Worm (Caenorhabditis elegans) whole organism, L2 larva: ENCODE measurements around the gene C49F5.7.

ENCODE experiments used
- C34F6.9 ChIP-seq: fragments of 150-350 bp; optimal IDR thresholded peaks from 2 replicates; lab custom pipeline; 2014; ENCODE audit warnings: missing biosample characterization, missing genetic modification characterization
- F13H6.1 ChIP-seq: sonication (generic microtip); optimal IDR thresholded peaks from 2 replicates; lab custom pipeline; 2016; ENCODE audit warnings: missing genetic modification characterization, missing compliant biosample characterization
- R02D3.7 ChIP-seq: fragments of 150-350 bp; optimal IDR thresholded peaks from 2 replicates; lab custom pipeline; 2014; ENCODE audit warnings: missing biosample characterization, missing genetic modification characterization
- Y55F3AM.14 ChIP-seq: fragments of 200-800 bp; sonication (Bioruptor generic); optimal IDR thresholded peaks from 2 replicates; lab custom pipeline; 2018; ENCODE audit warnings: mild to moderate bottlenecking, missing genetic modification characterization, missing compliant biosample characterization
- ZK546.5 ChIP-seq: sonication (generic microtip); optimal IDR thresholded peaks from 2 replicates; lab custom pipeline; 2017; ENCODE audit warnings: missing biosample characterization, missing genetic modification characterization
- aly-2 ChIP-seq: fragments of 150-350 bp; optimal IDR thresholded peaks from 2 replicates; lab custom pipeline; 2014; ENCODE audit warnings: missing biosample characterization, missing genetic modification characterization
- ama-1 ChIP-seq: fragments of 150-350 bp; optimal IDR thresholded peaks from 2 replicates; lab custom pipeline; 2018; ENCODE audit warnings: inconsistent platforms
- blmp-1 ChIP-seq: sonication (generic microtip); optimal IDR thresholded peaks from 2 replicates; lab custom pipeline; 2017; ENCODE audit warnings: missing genetic modification characterization, mild to moderate bottlenecking, missing compliant biosample characterization, antibody characterized with exemption, moderate library complexity; ENCODE audit not compliant: insufficient read depth
- ceh-16 ChIP-seq: fragments of 150-350 bp; optimal IDR thresholded peaks from 2 replicates; lab custom pipeline; 2014; ENCODE audit warnings: missing biosample characterization, missing genetic modification characterization
- crh-2 ChIP-seq: sonication (generic microtip); optimal IDR thresholded peaks from 2 replicates; lab custom pipeline; 2017; ENCODE audit warnings: missing biosample characterization, missing genetic modification characterization
- dmd-4 ChIP-seq: sonication (generic microtip); optimal IDR thresholded peaks from 2 replicates; lab custom pipeline; 2017; ENCODE audit warnings: missing biosample characterization, missing genetic modification characterization
- elt-1 ChIP-seq: fragments of 150-350 bp; optimal IDR thresholded peaks from 2 replicates; lab custom pipeline; 2014; ENCODE audit warnings: missing biosample characterization, missing genetic modification characterization
- elt-3 ChIP-seq: sonication (generic microtip); optimal IDR thresholded peaks from 2 replicates; lab custom pipeline; 2017; ENCODE audit warnings: missing biosample characterization, missing genetic modification characterization
- fos-1 ChIP-seq: fragments of 150-350 bp; optimal IDR thresholded peaks from 2 replicates; lab custom pipeline; 2014; ENCODE audit warnings: missing biosample characterization, missing genetic modification characterization
- gmeb-1 ChIP-seq: fragments of 150-350 bp; optimal IDR thresholded peaks from 2 replicates; lab custom pipeline; 2014; ENCODE audit warnings: missing biosample characterization, missing genetic modification characterization
- lin-13 ChIP-seq: fragments of 150-350 bp; optimal IDR thresholded peaks from 2 replicates; lab custom pipeline; 2014; ENCODE audit warnings: missing biosample characterization, missing genetic modification reagents, missing genetic modification characterization
- lin-39 ChIP-seq: fragments of 150-350 bp; optimal IDR thresholded peaks from 2 replicates; lab custom pipeline; 2014; ENCODE audit warnings: missing biosample characterization, missing genetic modification reagents, missing genetic modification characterization
- lsy-2 ChIP-seq, 2 experiments: fragments of 150-350 bp in 1 of 2; sonication (generic microtip) in 1 of 2; optimal IDR thresholded peaks; 2 replicates each; lab custom pipeline; 2014 to 2017; ENCODE audit warnings: missing biosample characterization in 2 of 2, missing genetic modification characterization in 2 of 2
- mab-5 ChIP-seq: fragments of 150-350 bp; optimal IDR thresholded peaks from 2 replicates; lab custom pipeline; 2014; ENCODE audit warnings: missing biosample characterization, missing genetic modification characterization
- mbf-1 ChIP-seq: sonication (generic microtip); optimal IDR thresholded peaks from 2 replicates; lab custom pipeline; 2017; ENCODE audit warnings: missing biosample characterization, missing genetic modification characterization
- mdl-1 ChIP-seq, 2 experiments: fragments of 150-350 bp in 1 of 2; sonication (generic microtip) in 1 of 2; optimal IDR thresholded peaks; 2 replicates each; lab custom pipeline; 2017; ENCODE audit warnings: missing biosample characterization in 2 of 2, missing genetic modification characterization in 2 of 2
- nhr-10 ChIP-seq: sonication (generic microtip); optimal IDR thresholded peaks from 2 replicates; lab custom pipeline; 2017; ENCODE audit warnings: missing biosample characterization, missing genetic modification characterization
- nhr-11 ChIP-seq: fragments of 150-350 bp; optimal IDR thresholded peaks from 2 replicates; lab custom pipeline; 2014; ENCODE audit warnings: missing biosample characterization, missing genetic modification characterization
- nhr-12 ChIP-seq: fragments of 150-350 bp; optimal IDR thresholded peaks from 2 replicates; lab custom pipeline; 2014; ENCODE audit warnings: missing biosample characterization, missing genetic modification characterization
- nhr-129 ChIP-seq: fragments of 150-350 bp; optimal IDR thresholded peaks from 2 replicates; lab custom pipeline; 2014; ENCODE audit warnings: missing biosample characterization, missing genetic modification characterization
- nhr-21 ChIP-seq: fragments of 150-350 bp; optimal IDR thresholded peaks from 2 replicates; lab custom pipeline; 2014; ENCODE audit warnings: missing biosample characterization, missing genetic modification characterization
- nhr-6 ChIP-seq: fragments of 150-350 bp; optimal IDR thresholded peaks from 2 replicates; lab custom pipeline; 2014; ENCODE audit warnings: missing biosample characterization, missing genetic modification characterization
- nhr-77 ChIP-seq: fragments of 150-350 bp; optimal IDR thresholded peaks from 2 replicates; lab custom pipeline; 2014; ENCODE audit warnings: missing biosample characterization, missing genetic modification characterization
- peb-1 ChIP-seq: fragments of 150-350 bp; optimal IDR thresholded peaks from 2 replicates; lab custom pipeline; 2014; ENCODE audit warnings: missing biosample characterization, missing genetic modification characterization
- sma-3 ChIP-seq: sonication (generic microtip); optimal IDR thresholded peaks from 2 replicates; lab custom pipeline; 2016; ENCODE audit warnings: missing genetic modification reagents, missing genetic modification characterization, missing compliant biosample characterization
- sma-9 ChIP-seq, 2 experiments: fragments of 150-350 bp in 1 of 2; sonication (generic microtip) in 1 of 2; optimal IDR thresholded peaks; 2 replicates each; lab custom pipeline; 2014 to 2016; ENCODE audit warnings: missing genetic modification characterization in 2 of 2, mild to moderate bottlenecking in 1 of 2, missing biosample characterization in 1 of 2, missing compliant biosample characterization in 1 of 2, missing genetic modification reagents in 1 of 2, moderate library complexity in 1 of 2
- unc-55 ChIP-seq: fragments of 150-350 bp; sonication (generic microtip); optimal IDR thresholded peaks from 3 replicates; lab custom pipeline; 2014; ENCODE audit warnings: missing biosample characterization, missing genetic modification reagents, missing genetic modification characterization
- unc-62 ChIP-seq: fragments of 150-350 bp; optimal IDR thresholded peaks from 2 replicates; lab custom pipeline; 2014; ENCODE audit warnings: missing biosample characterization, missing genetic modification reagents, missing genetic modification characterization
- ztf-1 ChIP-seq: fragments of 200-800 bp; sonication (Bioruptor generic); conservative IDR thresholded peaks from 2 replicates; pipeline ENCODE4 v1.3.6; 2022; ENCODE audit warnings: missing genetic modification characterization, missing compliant biosample characterization
- ztf-11 ChIP-seq: sonication (generic microtip); optimal IDR thresholded peaks from 2 replicates; lab custom pipeline; 2017; ENCODE audit warnings: missing biosample characterization, missing genetic modification characterization

C49F5.7 gene

ce11 chrX:11969085-11969484, 25.5 kb upstream of the C49F5.7 start:
- TF ChIP-seq C34F6.9 (peak; percentile 52), nhr-12 (tag; lab: Kevin White, UChicago) (no peak), lin-39 (tag; lab: Kevin White, UChicago) (no peak), sma-9 (GFP tag; optimal IDR thresholded peaks at IDR 0.05; lab: Kevin White, UChicago) (peak; percentile 30), sma-9 (tag; optimal IDR thresholded peaks at IDR 0.05; lab: Kevin White, UChicago) (no peak), lsy-2 (tag; optimal IDR thresholded peaks at IDR 0.05; lab: Kevin White, UChicago) (peak in 1 of 2 experiments; percentile 4)

- TF ChIP-seq nhr-77 (tag; lab: Kevin White, UChicago) (no peak), Y55F3AM.14 (GFP tag; lab: Kevin White, UChicago) (no peak)
Measured at ce11 chrX:11969554-11969953, 25.0 kb upstream of the C49F5.7 start.

- TF ChIP-seq mbf-1 (tag; lab: Kevin White, UChicago) (no peak), elt-3 (tag; lab: Kevin White, UChicago) (no peak), dmd-4 (tag; lab: Kevin White, UChicago) (no peak), aly-2 (no peak), mab-5 (tag; lab: Kevin White, UChicago) (no peak)
Measured at ce11 chrX:11971323-11971722, 23.3 kb upstream of the C49F5.7 start.

- no peak for TF ChIP-seq nhr-21 (tag; lab: Kevin White, UChicago)
- no peak for TF ChIP-seq ztf-11
- peak; percentile 62 for TF ChIP-seq C34F6.9
- TF ChIP-seq ceh-16 (tag; lab: Kevin White, UChicago), result no peak
- TF ChIP-seq lin-13 (GFP tag; lab: Kevin White, UChicago), result peak; percentile 12
- no peak for TF ChIP-seq gmeb-1 (tag; lab: Kevin White, UChicago)
- peak; percentile 9 for TF ChIP-seq nhr-129 (tag; lab: Kevin White, UChicago)
- no peak for TF ChIP-seq mdl-1 (tag; optimal IDR thresholded peaks at IDR 0.05; lab: Kevin White, UChicago)
- no peak for TF ChIP-seq nhr-6 (tag; lab: Kevin White, UChicago)
- TF ChIP-seq nhr-11 (tag; lab: Kevin White, UChicago), result no peak
- TF ChIP-seq ama-1 (lab: Kevin White, UChicago), result no peak
- TF ChIP-seq Y55F3AM.14 (GFP tag; lab: Kevin White, UChicago), result no peak
- TF ChIP-seq unc-55 (GFP tag; lab: Kevin White, UChicago), result peak; percentile 71
- no peak for TF ChIP-seq ztf-1 (GFP tag; lab: Robert Waterston, UW)
- no peak for TF ChIP-seq nhr-77 (tag; lab: Kevin White, UChicago)
- TF ChIP-seq mab-5 (tag; lab: Kevin White, UChicago), result no peak
- TF ChIP-seq nhr-10 (tag; lab: Kevin White, UChicago), result no peak
- TF ChIP-seq sma-3 (GFP tag; lab: Kevin White, UChicago), result no peak
- TF ChIP-seq lsy-2 (tag; optimal IDR thresholded peaks at IDR 0.05; lab: Kevin White, UChicago), result peak in 1 of 2 experiments; percentile 19
- TF ChIP-seq elt-1 (tag; lab: Kevin White, UChicago), result no peak
- TF ChIP-seq fos-1 (tag; lab: Kevin White, UChicago), result no peak
- TF ChIP-seq F13H6.1 (tag; lab: Kevin White, UChicago), result peak; percentile 18
- no peak for TF ChIP-seq unc-62
- no peak for TF ChIP-seq peb-1 (tag; lab: Kevin White, UChicago)
- no peak for TF ChIP-seq R02D3.7 (tag; lab: Kevin White, UChicago)
- no peak for TF ChIP-seq ZK546.5 (tag; lab: Kevin White, UChicago)
- TF ChIP-seq mbf-1 (tag; lab: Kevin White, UChicago), result no peak
- TF ChIP-seq blmp-1, result no peak
- peak; percentile 47 for TF ChIP-seq sma-9 (GFP tag; optimal IDR thresholded peaks at IDR 0.05; lab: Kevin White, UChicago)
- TF ChIP-seq sma-9 (tag; optimal IDR thresholded peaks at IDR 0.05; lab: Kevin White, UChicago), result no peak
- TF ChIP-seq crh-2 (tag; lab: Kevin White, UChicago), result peak; percentile 10
- TF ChIP-seq, all 48 proteins: peak for 8
Measured at ce11 chrX:11974629-11975085, 19.9 kb upstream of the C49F5.7 start, which contains the start of gene set-6. TSS of gene set-6 (minus strand) at chrX:11974679.

ce11 chrX:11982065-11982464, 12.5 kb upstream of the C49F5.7 start, which contains the start of gene nhr-167:
TSS of gene nhr-167 (minus strand) at chrX:11982085.
- TF ChIP-seq nhr-21 (tag; lab: Kevin White, UChicago) (no peak), C34F6.9 (peak; percentile 4)
